Fruit fly (Drosophila melanogaster) whole organism, wandering third instar larva: ENCODE measurements around the gene rha.

Experiments
- CG32264 ChIP-seq: fragments of 200-800 bp; sonication (Bioruptor generic); optimal IDR thresholded peaks from 2 replicates; lab custom pipeline; 2016; ENCODE audit warnings: missing biosample characterization, missing genetic modification characterization
- CG9705 ChIP-seq: fragments of 200-800 bp; sonication (Bioruptor generic); optimal IDR thresholded peaks from 2 replicates; lab custom pipeline; 2018; ENCODE audit warnings: missing biosample characterization, mild to moderate bottlenecking, missing genetic modification characterization
- CrebA ChIP-seq: fragments of 200-800 bp; sonication (Bioruptor generic); optimal IDR thresholded peaks from 2 replicates; lab custom pipeline; 2016; ENCODE audit warnings: missing biosample characterization, mild to moderate bottlenecking, missing genetic modification characterization, borderline replicate concordance
- Dfd ChIP-seq: fragments of >200 bp; optimal IDR thresholded peaks from 2 replicates; lab custom pipeline; 2017; ENCODE audit warnings: missing biosample characterization, missing genetic modification characterization
- Dif ChIP-seq: fragments of 200-275, 200-300 bp; sonication (Bioruptor generic); optimal IDR thresholded peaks from 2 replicates; lab custom pipeline; 2018; ENCODE audit warnings: missing biosample characterization, missing genetic modification characterization; ENCODE audit not compliant: partially characterized antibody
- GATAd ChIP-seq: sonication (Bioruptor generic); optimal IDR thresholded peaks from 2 replicates; lab custom pipeline; 2016; ENCODE audit warnings: missing biosample characterization, missing genetic modification characterization
- HLH106 ChIP-seq: fragments of 200-800 bp; optimal IDR thresholded peaks from 3 replicates; lab custom pipeline; 2019; ENCODE audit warnings: missing biosample characterization, mild to moderate bottlenecking, missing genetic modification characterization, moderate library complexity
- Hnf4 ChIP-seq: fragments of 200-800 bp; sonication (Bioruptor generic); optimal IDR thresholded peaks from 2 replicates; lab custom pipeline; 2016; ENCODE audit warnings: missing biosample characterization, mild to moderate bottlenecking, missing genetic modification characterization
- Hr78 ChIP-seq: fragments of >200 bp; optimal IDR thresholded peaks from 2 replicates; lab custom pipeline; 2017; ENCODE audit warnings: missing biosample characterization, missing genetic modification characterization
- Hr83 ChIP-seq: fragments of 200-300 bp; sonication (Bioruptor generic); optimal IDR thresholded peaks from 2 replicates; lab custom pipeline; 2016; ENCODE audit warnings: missing biosample characterization, mild to moderate bottlenecking, missing genetic modification characterization, moderate library complexity; ENCODE audit not compliant: poor library complexity, severe bottlenecking
- Jra ChIP-seq: sonication (Bioruptor generic); optimal IDR thresholded peaks from 2 replicates; lab custom pipeline; 2016; ENCODE audit warnings: missing biosample characterization, missing genetic modification characterization
- Mio ChIP-seq: sonication (Bioruptor generic); optimal IDR thresholded peaks from 2 replicates; lab custom pipeline; 2016; ENCODE audit warnings: missing biosample characterization, missing genetic modification characterization
- Myc ChIP-seq: fragments of >200 bp; optimal IDR thresholded peaks from 2 replicates; lab custom pipeline; 2017
- N ChIP-seq: fragments of >200 bp; optimal IDR thresholded peaks from 2 replicates; lab custom pipeline; 2018; ENCODE audit warnings: missing biosample characterization, missing external identifiers, missing genetic modification characterization
- OdsH ChIP-seq: fragments of 200-800 bp; sonication (Bioruptor generic); optimal IDR thresholded peaks from 2 replicates; lab custom pipeline; 2016; ENCODE audit warnings: missing biosample characterization, mild to moderate bottlenecking, missing genetic modification characterization
- Rel ChIP-seq, 2 experiments: fragments of 200-800 bp; sonication (Bioruptor generic) in 1 of 2; optimal IDR thresholded peaks; 2 replicates in 1 of 2; 3 replicates in 1 of 2; lab custom pipeline; 2016 to 2019; ENCODE audit warnings: mild to moderate bottlenecking in 2 of 2, missing biosample characterization in 2 of 2, missing genetic modification characterization in 2 of 2, moderate library complexity in 1 of 2
- Sp1 ChIP-seq: fragments of 200-800 bp; sonication (Bioruptor generic); optimal IDR thresholded peaks from 3 replicates; lab custom pipeline; 2019; ENCODE audit warnings: missing biosample characterization, mild to moderate bottlenecking, missing genetic modification characterization, moderate library complexity
- Vsx2 ChIP-seq: fragments of 200-300, 225-300 bp; sonication (Bioruptor generic); optimal IDR thresholded peaks from 2 replicates; lab custom pipeline; 2018; ENCODE audit warnings: missing biosample characterization, missing genetic modification characterization; ENCODE audit not compliant: partially characterized antibody
- brk ChIP-seq: fragments of 200-800 bp; sonication (Bioruptor generic); optimal IDR thresholded peaks from 2 replicates; lab custom pipeline; 2016; ENCODE audit warnings: missing biosample characterization, mild to moderate bottlenecking, missing genetic modification characterization
- dl ChIP-seq, 2 experiments: fragments of 175-275, 200-275 bp in 1 of 2; fragments of 200-275 bp in 1 of 2; sonication (Bioruptor generic); optimal IDR thresholded peaks; lab custom pipeline; 2018; ENCODE audit warnings: mild to moderate bottlenecking in 2 of 2, missing biosample characterization in 2 of 2, missing genetic modification characterization in 2 of 2, moderate library complexity in 2 of 2; ENCODE audit not compliant: partially characterized antibody in 2 of 2, insufficient read depth in 1 of 2
- ey ChIP-seq: fragments of 200-800 bp; sonication (Bioruptor generic); optimal IDR thresholded peaks from 2 replicates; lab custom pipeline; 2016; ENCODE audit warnings: missing biosample characterization, missing genetic modification characterization
- fru ChIP-seq: fragments of 200-800 bp; sonication (Bioruptor generic); optimal IDR thresholded peaks from 3 replicates; lab custom pipeline; 2016; ENCODE audit warnings: missing biosample characterization, mild to moderate bottlenecking, missing genetic modification characterization
- h ChIP-seq: fragments of 200-800 bp; sonication (Bioruptor generic); optimal IDR thresholded peaks from 3 replicates; lab custom pipeline; 2016; ENCODE audit warnings: missing biosample characterization, mild to moderate bottlenecking, missing genetic modification characterization
- jim ChIP-seq: fragments of 175-275, 200-325 bp; sonication (Bioruptor generic); optimal IDR thresholded peaks from 2 replicates; lab custom pipeline; 2016; ENCODE audit warnings: missing biosample characterization, mild to moderate bottlenecking, missing genetic modification characterization
- lola ChIP-seq: fragments of >200 bp; optimal IDR thresholded peaks from 2 replicates; lab custom pipeline; 2017; ENCODE audit warnings: missing biosample characterization, missing genetic modification characterization
- pan ChIP-seq: fragments of >200 bp; optimal IDR thresholded peaks from 2 replicates; lab custom pipeline; 2017
- psq ChIP-seq: fragments of 200-800 bp; sonication (Bioruptor generic); optimal IDR thresholded peaks from 3 replicates; lab custom pipeline; 2017; ENCODE audit warnings: missing biosample characterization, mild to moderate bottlenecking, missing genetic modification characterization, moderate library complexity
- rgr ChIP-seq: fragments of 200-800 bp; sonication (Bioruptor generic); optimal IDR thresholded peaks from 3 replicates; lab custom pipeline; 2016; ENCODE audit warnings: missing biosample characterization, mild to moderate bottlenecking, missing genetic modification characterization
- sage ChIP-seq: fragments of 200-800 bp; sonication (Bioruptor generic); optimal IDR thresholded peaks from 2 replicates; lab custom pipeline; 2016; ENCODE audit warnings: missing biosample characterization, mild to moderate bottlenecking, missing genetic modification characterization
- sv ChIP-seq: fragments of 200-800 bp; sonication (Bioruptor generic); optimal IDR thresholded peaks from 3 replicates; lab custom pipeline; 2016; ENCODE audit warnings: missing biosample characterization, missing genetic modification characterization
- woc ChIP-seq: sonication (Bioruptor generic); optimal IDR thresholded peaks from 2 replicates; lab custom pipeline; 2016; ENCODE audit warnings: missing biosample characterization, mild to moderate bottlenecking, missing genetic modification characterization

rha gene

DNA sequence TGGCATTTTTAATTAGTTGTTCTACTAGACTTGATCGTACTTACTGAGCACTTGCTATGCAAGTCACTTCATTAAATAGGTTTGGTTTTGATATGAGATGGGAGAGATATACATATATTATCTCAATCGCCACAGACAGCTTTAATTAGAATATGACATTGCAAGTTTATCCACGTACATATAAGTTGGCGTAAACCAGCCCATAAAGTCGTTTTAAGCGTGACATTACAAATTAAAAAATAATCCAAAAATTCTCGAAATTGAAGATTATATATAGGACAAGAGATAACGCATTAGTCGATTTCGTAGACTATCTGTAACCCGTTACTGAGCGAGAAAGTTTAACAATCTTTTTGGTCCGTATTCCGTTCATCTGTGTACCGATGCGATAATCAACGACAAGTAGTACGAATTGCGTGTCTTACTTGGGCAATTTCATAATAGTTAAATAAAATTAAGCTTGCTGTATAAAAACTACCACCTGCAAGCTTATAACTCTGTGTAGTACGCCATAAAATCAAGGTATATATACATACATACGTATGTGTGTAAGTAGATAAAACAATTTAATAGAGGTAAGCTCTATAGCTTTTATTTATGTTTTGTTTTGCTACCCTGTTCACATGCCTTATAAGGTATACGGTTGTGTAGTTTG lies 19.9 kb upstream of the rha start, which contains the start of gene CG10560:
Gene CG10560, minus strand, starts transcription at position 51 of the 655 bp plus-strand sequence.
- TF ChIP-seq Dif (GFP tag; lab: Kevin White, UChicago): no peak
- no peak for TF ChIP-seq fru (GFP tag; lab: Kevin White, UChicago)
- TF ChIP-seq CG32264 (GFP tag; lab: Kevin White, UChicago): no peak
- no peak for TF ChIP-seq jim (GFP tag; lab: Kevin White, UChicago)
- TF ChIP-seq brk (GFP tag; lab: Kevin White, UChicago): no peak

DNA sequence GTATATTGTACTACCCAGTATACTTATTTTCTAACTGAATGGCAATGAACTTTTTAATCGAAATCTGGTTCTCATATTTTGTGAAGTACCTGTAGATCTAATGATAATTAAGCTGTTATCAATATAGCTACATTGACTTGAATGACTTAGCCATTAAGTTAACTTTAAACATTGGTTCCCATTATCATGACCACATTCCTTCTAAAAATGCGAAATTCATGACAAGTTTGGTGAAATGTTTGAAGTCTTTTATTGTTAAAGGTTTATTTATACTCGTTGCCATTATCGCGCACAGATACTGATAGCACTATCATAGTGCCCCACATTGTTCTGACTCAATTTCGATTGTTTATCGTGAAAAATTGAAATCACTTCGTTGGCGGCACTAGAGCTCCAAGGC lies 19.2 kb upstream of the rha start:
- no peak for TF ChIP-seq Rel (GFP tag; optimal IDR thresholded peaks at IDR 0.05; lab: Kevin White, UChicago)
- TF ChIP-seq Rel (tag; optimal IDR thresholded peaks at IDR 0.05; lab: Kevin White, UChicago): peak; percentile 83
- no peak for TF ChIP-seq Sp1 (GFP tag; lab: Kevin White, UChicago)

DNA sequence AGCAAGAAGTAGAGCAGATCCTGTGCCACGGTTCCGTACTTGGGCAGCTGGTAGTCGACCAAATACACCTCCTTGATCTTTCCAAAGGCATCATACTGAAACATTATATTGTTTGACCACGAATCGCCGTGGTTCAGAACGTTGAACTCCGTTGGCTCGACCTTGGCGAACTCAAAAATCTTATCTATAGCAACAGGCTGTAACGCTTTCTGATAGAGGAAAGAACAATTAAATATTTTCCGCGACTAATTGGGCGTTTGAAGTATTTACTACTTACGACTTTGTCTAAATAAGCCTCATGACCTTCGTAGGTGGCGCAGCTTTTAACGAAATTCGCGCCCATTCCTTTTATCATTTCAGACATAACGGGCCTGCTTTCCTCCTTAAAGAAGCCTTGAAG lies 18.4 kb upstream of the rha start:
- TF ChIP-seq CrebA: no peak
- no peak for TF ChIP-seq sage
- no peak for TF ChIP-seq Sp1 (GFP tag; lab: Kevin White, UChicago)
- no peak for TF ChIP-seq psq (GFP tag; lab: Kevin White, UChicago)
- no peak for TF ChIP-seq GATAd (GFP tag; lab: Kevin White, UChicago)
- TF ChIP-seq N (GFP tag; lab: Kevin White, UChicago): no peak
- no peak for TF ChIP-seq Mio (GFP tag; lab: Kevin White, UChicago)
- no peak for TF ChIP-seq lola (GFP tag; lab: Kevin White, UChicago)
- TF ChIP-seq jim (GFP tag; lab: Kevin White, UChicago): no peak
- TF ChIP-seq Hr83: no peak
- TF ChIP-seq OdsH: no peak
- TF ChIP-seq CG32264 (GFP tag; lab: Kevin White, UChicago): no peak
- no peak for TF ChIP-seq Hr78 (GFP tag; lab: Kevin White, UChicago)
- no peak for TF ChIP-seq Hnf4 (GFP tag; lab: Kevin White, UChicago)
- no peak for TF ChIP-seq Myc

DNA sequence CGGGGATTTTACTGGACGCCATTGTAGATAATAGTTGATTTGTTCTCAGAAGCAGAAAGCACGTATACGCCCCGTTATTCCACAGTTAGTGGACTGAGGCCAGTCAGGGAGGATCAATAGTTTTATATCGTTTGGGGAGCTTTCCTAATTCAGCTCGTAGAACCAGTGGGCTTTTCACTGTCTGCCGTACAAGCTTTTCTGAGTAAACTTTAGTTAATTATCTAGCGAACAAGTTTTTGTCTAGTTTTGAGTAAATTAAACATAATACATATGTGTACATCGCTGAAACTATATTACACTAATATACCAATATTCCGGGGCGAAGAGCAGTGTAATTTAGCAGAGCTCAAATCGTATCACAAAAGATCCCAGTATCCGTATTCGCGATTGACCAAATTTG lies 17.4 kb upstream of the rha start, which contains the start of gene CG10562:
Gene CG10562, minus strand, starts transcription at position 101 of the 400 bp plus-strand sequence.
- TF ChIP-seq Mio (GFP tag; lab: Kevin White, UChicago) (no peak), GATAd (GFP tag; lab: Kevin White, UChicago) (no peak), Myc (no peak), pan (no peak), CG9705 (no peak), rgr (GFP tag; lab: Kevin White, UChicago) (no peak), fru (GFP tag; lab: Kevin White, UChicago) (no peak), Hr78 (GFP tag; lab: Kevin White, UChicago) (no peak), Dfd (GFP tag; lab: Kevin White, UChicago) (no peak), Jra (GFP tag; lab: Kevin White, UChicago) (no peak), Vsx2 (GFP tag; lab: Kevin White, UChicago) (no peak), sage (no peak), Hnf4 (GFP tag; lab: Kevin White, UChicago) (no peak), h (no peak), woc (GFP tag; lab: Kevin White, UChicago) (no peak), CG32264 (GFP tag; lab: Kevin White, UChicago) (no peak), brk (GFP tag; lab: Kevin White, UChicago) (no peak), HLH106 (tag; lab: Kevin White, UChicago) (no peak), ey (no peak)

DNA sequence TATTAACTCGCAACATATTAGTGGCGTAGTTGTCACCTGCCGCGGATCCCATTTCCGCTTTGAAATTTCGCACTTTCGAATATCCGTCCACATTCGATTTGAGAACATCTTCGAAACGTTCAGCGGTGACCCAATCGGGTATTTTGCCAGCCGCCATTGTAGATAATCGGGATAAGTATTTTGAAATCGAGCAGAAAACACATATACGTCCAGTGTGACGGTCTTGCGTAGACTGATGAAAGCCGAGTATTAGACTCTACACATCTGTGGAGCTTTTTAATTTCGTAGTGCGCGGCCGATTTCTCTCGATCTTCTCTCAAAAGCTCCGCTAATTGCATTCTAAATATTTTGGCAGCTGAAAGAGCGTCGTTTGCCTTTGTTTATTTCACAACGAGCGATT lies 11.0 kb upstream of the rha start, which contains the start of gene CHKov1:
Gene CHKov1, minus strand, starts transcription at position 238 of the 400 bp plus-strand sequence.
- TF ChIP-seq Hr83 (no peak), Rel (GFP tag; optimal IDR thresholded peaks at IDR 0.05; lab: Kevin White, UChicago) (peak; percentile 31), Rel (tag; optimal IDR thresholded peaks at IDR 0.05; lab: Kevin White, UChicago) (peak; percentile 84), Dif (GFP tag; lab: Kevin White, UChicago) (peak; percentile 40), dl (GFP tag; optimal IDR thresholded peaks at IDR 0.05; lab: Kevin White, UChicago; ENCODE audit: insufficient read depth in 1 of 2, partially characterized antibody in 2 of 2) (peak; percentile 9 to 15), rgr (GFP tag; lab: Kevin White, UChicago) (peak; percentile 33), OdsH (peak; percentile 42), brk (GFP tag; lab: Kevin White, UChicago) (no peak), sv (GFP tag; lab: Kevin White, UChicago) (no peak), pan (no peak), Vsx2 (GFP tag; lab: Kevin White, UChicago) (peak; percentile 14)
- TF ChIP-seq, all 38 proteins: peak for 6
